Worm (Caenorhabditis elegans): ENCODE results near the gene ZK563.7.

- peak; percentile 90 for TF ChIP-seq tbx-37 (GFP tag; conservative IDR thresholded peaks at IDR 0.05)
- peak; percentile 88 for TF ChIP-seq hmg-4 (GFP tag; optimal IDR thresholded peaks at IDR 0.05)
- TF ChIP-seq B0310.2 (tag; optimal IDR thresholded peaks at IDR 0.05), result peak; percentile 81
These were observed 9.0 kb upstream of the ZK563.7 start for ce11 chrX:3371264-3371663.

Measured in whole organism, early embryonic.